Fruit fly (Drosophila melanogaster) whole organism: ENCODE results near the gene GABA-B-R1.

ENCODE experiments used
- CG8478 ChIP-seq: fragments of >200 bp; optimal IDR thresholded peaks from 2 replicates; lab custom pipeline; 2018; ENCODE audit warnings: inconsistent platforms
- usp ChIP-seq: fragments of >200 bp; optimal IDR thresholded peaks from 2 replicates; lab custom pipeline; 2017; ENCODE audit warnings: missing biosample characterization, missing genetic modification characterization, mixed read lengths

- TF ChIP-seq usp (GFP tag; lab: Kevin White, UChicago) = no peak
- TF ChIP-seq CG8478 (lab: Kevin White, UChicago) = no peak
Measured at dm6 chr2L:14972133-14972532, 44.0 kb upstream of the GABA-B-R1 start, which contains the start of gene side-II.
